Fruit fly (Drosophila melanogaster): Measurements from ENCODE around the gene CG8757.

Gene CG8757

dm6 chr3L:13865484-13865883 is 23.4 kb upstream of the CG8757 start (continued):
- TF ChIP-seq CG3847 (GFP tag; IDR thresholded peaks at IDR 0.05) = no peak
- no peak for TF ChIP-seq CG7786 (GFP tag; optimal IDR thresholded peaks at IDR 0.05)
- TF ChIP-seq Hmr (GFP tag; optimal IDR thresholded peaks at IDR 0.05) = peak; percentile 18
- TF ChIP-seq CG3995 (GFP tag; optimal IDR thresholded peaks at IDR 0.05) = no peak
- TF ChIP-seq CG1647 (GFP tag; optimal IDR thresholded peaks at IDR 0.05) = peak; percentile 20
- no peak for TF ChIP-seq GATAe (GFP tag; conservative IDR thresholded peaks at IDR 0.05)
- TF ChIP-seq Atf3 (GFP tag; optimal IDR thresholded peaks at IDR 0.05) = peak; percentile 33
- no peak for TF ChIP-seq yki (optimal IDR thresholded peaks at IDR 0.05)
- peak; percentile 72 for TF ChIP-seq onecut (GFP tag; IDR thresholded peaks at IDR 0.05)
- no peak for TF ChIP-seq cad (GFP tag; optimal IDR thresholded peaks at IDR 0.05)
- TF ChIP-seq cg (GFP tag; optimal IDR thresholded peaks at IDR 0.05) = peak; percentile 5
- no peak for TF ChIP-seq esg (GFP tag; conservative IDR thresholded peaks at IDR 0.05)
- no peak for TF ChIP-seq Sin3A (optimal IDR thresholded peaks at IDR 0.05)
- peak; percentile 8 for TF ChIP-seq CG30403 (GFP tag; optimal IDR thresholded peaks at IDR 0.05)
- TF ChIP-seq CG14965 (GFP tag; optimal IDR thresholded peaks at IDR 0.05; ENCODE audit: borderline replicate concordance) = peak; percentile 33
- TF ChIP-seq Hmx (GFP tag; optimal IDR thresholded peaks at IDR 0.05) = no peak
- TF ChIP-seq ash1 (GFP tag; optimal IDR thresholded peaks at IDR 0.05) = no peak
- TF ChIP-seq B-H2 (GFP tag; optimal IDR thresholded peaks at IDR 0.05) = no peak
- no peak for TF ChIP-seq emc (GFP tag; optimal IDR thresholded peaks at IDR 0.05)
- TF ChIP-seq ab (GFP tag; optimal IDR thresholded peaks at IDR 0.05) = no peak
- no peak for TF ChIP-seq CG10366 (GFP tag; IDR thresholded peaks at IDR 0.05)
- TF ChIP-seq pzg (GFP tag; optimal IDR thresholded peaks at IDR 0.05) = no peak
- no peak for TF ChIP-seq CG42726 (GFP tag; IDR thresholded peaks at IDR 0.05; ENCODE audit: partially characterized antibody)
- no peak for TF ChIP-seq ato (GFP tag; IDR thresholded peaks at IDR 0.05; ENCODE audit: partially characterized antibody)
- no peak for TF ChIP-seq Dip2 (GFP tag; IDR thresholded peaks at IDR 0.05)
- TF ChIP-seq Spps (tag; optimal IDR thresholded peaks at IDR 0.05) = peak; percentile 86
- TF ChIP-seq stwl (tag; optimal IDR thresholded peaks at IDR 0.05) = peak; percentile 58
- TF ChIP-seq NfI (GFP tag; optimal IDR thresholded peaks at IDR 0.05) = peak; percentile 30
- no peak for TF ChIP-seq Dll (GFP tag; IDR thresholded peaks at IDR 0.05; ENCODE audit: partially characterized antibody)
- peak; percentile 61 for TF ChIP-seq CG5180 (GFP tag; optimal IDR thresholded peaks at IDR 0.05)
- peak; percentile 26 for TF ChIP-seq crc (GFP tag; optimal IDR thresholded peaks at IDR 0.05)
- no peak for TF ChIP-seq ind (GFP tag; optimal IDR thresholded peaks at IDR 0.05)
- TF ChIP-seq sug (tag; optimal IDR thresholded peaks at IDR 0.05) = peak; percentile 46
- no peak for TF ChIP-seq E2f2 (GFP tag; IDR thresholded peaks at IDR 0.05)
- TF ChIP-seq Ada2b (GFP tag; IDR thresholded peaks at IDR 0.05) = no peak
- TF ChIP-seq ap (GFP tag; IDR thresholded peaks at IDR 0.05) = no peak

- TF ChIP-seq sens (GFP tag) (peak; percentile 48), Ets65A (GFP tag) (peak; percentile 86), CG7556 (GFP tag; optimal IDR thresholded peaks at IDR 0.05) (no peak)
Observed at dm6 chr3L:13864568-13864967, 22.5 kb upstream of the CG8757 start.

- 0 out of 3 replicates have a peak, but pooled peaks have one; percentile 17 for TF ChIP-seq CG34224 (GFP tag; IDR thresholded peaks at IDR 0.05; ENCODE audit: partially characterized antibody)
- peak; percentile 0 for TF ChIP-seq Six4 (GFP tag; optimal IDR thresholded peaks at IDR 0.05)
- no peak for TF ChIP-seq h (optimal IDR thresholded peaks at IDR 0.05)
- no peak for TF ChIP-seq CG4360 (GFP tag; IDR thresholded peaks at IDR 0.05)
- TF ChIP-seq CG13624 (GFP tag; optimal IDR thresholded peaks at IDR 0.05) = no peak
- TF ChIP-seq ken (GFP tag; IDR thresholded peaks at IDR 0.05) = no peak
- TF ChIP-seq en (GFP tag; optimal IDR thresholded peaks at IDR 0.05) = no peak
- TF ChIP-seq Drgx (GFP tag; IDR thresholded peaks at IDR 0.05) = no peak
- TF ChIP-seq mirr (GFP tag; optimal IDR thresholded peaks at IDR 0.05) = peak; percentile 53
- 0 out of 2 replicates have a peak, but pooled peaks have one; percentile 19 for TF ChIP-seq Xrp1 (GFP tag; IDR thresholded peaks at IDR 0.05)
- 0 out of 2 replicates have a peak, but pooled peaks have one; percentile 13 for TF ChIP-seq CG17328 (GFP tag; IDR thresholded peaks at IDR 0.05)
- peak; percentile 34 for TF ChIP-seq gcm (GFP tag; optimal IDR thresholded peaks at IDR 0.05)
- TF ChIP-seq HLHmδ (GFP tag; optimal IDR thresholded peaks at IDR 0.05) = peak; percentile 29
- 0 out of 2 replicates have a peak, but pooled peaks have one; percentile 13 for TF ChIP-seq Scr (GFP tag; IDR thresholded peaks at IDR 0.05; ENCODE audit: partially characterized antibody)
- TF ChIP-seq klu (GFP tag; IDR thresholded peaks at IDR 0.05) = no peak
Observed at dm6 chr3L:13863365-13863775, 21.3 kb upstream of the CG8757 start.
